Worm (Caenorhabditis elegans): Measurements from ENCODE around the gene F35H10.6.

The F35H10.6 gene

ce11 chrIV:8268024-8268423 is 31.7 kb upstream of the F35H10.6 start, which contains the start of the genes K07H8.5 and K07H8.8:
Gene K07H8.5 (plus strand): TSS chrIV:8268324.
Gene K07H8.8 (minus strand): TSS chrIV:8268412.
- no peak for TF ChIP-seq unc-120 (tag; optimal IDR thresholded peaks at IDR 0.05; ENCODE audit: poor library complexity, severe bottlenecking)
- TF ChIP-seq mab-5 (tag; optimal IDR thresholded peaks at IDR 0.05) = no peak
- TF ChIP-seq ceh-83 (GFP tag; optimal IDR thresholded peaks at IDR 0.05) = no peak
- no peak for TF ChIP-seq hlh-1 (tag; optimal IDR thresholded peaks at IDR 0.05)
- TF ChIP-seq ces-1 (GFP tag; optimal IDR thresholded peaks at IDR 0.05) = no peak
- no peak for TF ChIP-seq zip-8 (tag; optimal IDR thresholded peaks at IDR 0.05)
- no peak for TF ChIP-seq lin-32 (GFP tag; optimal IDR thresholded peaks at IDR 0.05)
- no peak for TF ChIP-seq tbx-8 (GFP tag; optimal IDR thresholded peaks at IDR 0.05)
- no peak for TF ChIP-seq mls-2 (tag; optimal IDR thresholded peaks at IDR 0.05)
- no peak for TF ChIP-seq blmp-1 (tag; optimal IDR thresholded peaks at IDR 0.05)
- TF ChIP-seq elt-1 (tag; optimal IDR thresholded peaks at IDR 0.05; ENCODE audit: borderline replicate concordance, insufficient read depth) = no peak
- no peak for TF ChIP-seq ceh-43 (GFP tag; optimal IDR thresholded peaks at IDR 0.05)
- no peak for TF ChIP-seq ham-2 (GFP tag; optimal IDR thresholded peaks at IDR 0.05)
- TF ChIP-seq unc-62 (GFP tag; optimal IDR thresholded peaks at IDR 0.05) = no peak
- no peak for TF ChIP-seq nhr-76 (tag; optimal IDR thresholded peaks at IDR 0.05)
- TF ChIP-seq flh-1 (GFP tag; optimal IDR thresholded peaks at IDR 0.05) = no peak
- no peak for TF ChIP-seq snpc-4 (tag; optimal IDR thresholded peaks at IDR 0.05)

DNA sequence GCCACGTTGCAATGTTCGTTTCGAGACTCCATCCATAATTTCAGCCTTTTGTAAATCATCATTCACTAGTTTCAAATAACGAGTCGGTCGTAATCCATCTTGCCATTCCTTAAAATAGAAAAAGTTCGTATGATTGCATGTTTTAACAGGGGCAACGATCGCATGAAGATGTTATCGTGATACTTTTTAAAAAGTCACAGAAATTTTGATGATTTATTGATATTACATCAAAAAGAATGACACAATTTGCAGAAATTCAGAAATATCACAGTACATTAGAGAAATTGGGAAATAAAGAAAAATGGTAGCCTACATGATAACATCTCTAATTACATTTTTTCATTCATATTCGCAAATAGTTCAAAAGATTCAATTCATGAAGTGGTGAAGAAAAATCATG is 26.4 kb upstream of the F35H10.6 start:
- no peak for TF ChIP-seq cnd-1 (tag; optimal IDR thresholded peaks at IDR 0.05)
- TF ChIP-seq mls-2 (tag; optimal IDR thresholded peaks at IDR 0.05) = no peak
- no peak for TF ChIP-seq nhr-2 (tag; optimal IDR thresholded peaks at IDR 0.05)
- no peak for TF ChIP-seq blmp-1 (tag; optimal IDR thresholded peaks at IDR 0.05)
- no peak for TF ChIP-seq sptf-1 (tag; optimal IDR thresholded peaks at IDR 0.05)
- no peak for TF ChIP-seq pha-4 (tag; optimal IDR thresholded peaks at IDR 0.05)
- no peak for TF ChIP-seq snpc-4 (tag; optimal IDR thresholded peaks at IDR 0.05)
- no peak for TF ChIP-seq drap-1 (GFP tag; optimal IDR thresholded peaks at IDR 0.05)
- no peak for TF ChIP-seq elt-3 (tag; optimal IDR thresholded peaks at IDR 0.05)

- no peak for TF ChIP-seq M03D4.4 (tag; optimal IDR thresholded peaks at IDR 0.05)
- no peak for TF ChIP-seq elt-3 (tag; optimal IDR thresholded peaks at IDR 0.05)
- TF ChIP-seq zip-8 (tag; optimal IDR thresholded peaks at IDR 0.05) = no peak
- no peak for TF ChIP-seq unc-62 (GFP tag; optimal IDR thresholded peaks at IDR 0.05)
- TF ChIP-seq hlh-1 (tag; optimal IDR thresholded peaks at IDR 0.05) = no peak
- no peak for TF ChIP-seq ham-2 (GFP tag; optimal IDR thresholded peaks at IDR 0.05)
- no peak for TF ChIP-seq sem-2 (GFP tag; optimal IDR thresholded peaks at IDR 0.05)
- no peak for TF ChIP-seq elt-1 (tag; optimal IDR thresholded peaks at IDR 0.05; ENCODE audit: borderline replicate concordance, insufficient read depth)
- TF ChIP-seq unc-120 (tag; optimal IDR thresholded peaks at IDR 0.05; ENCODE audit: poor library complexity, severe bottlenecking) = no peak
- no peak for TF ChIP-seq tbx-8 (GFP tag; optimal IDR thresholded peaks at IDR 0.05)
- TF ChIP-seq snpc-4 (tag; optimal IDR thresholded peaks at IDR 0.05) = no peak
- TF ChIP-seq bed-3 (GFP tag; optimal IDR thresholded peaks at IDR 0.05) = no peak
- TF ChIP-seq ceh-83 (GFP tag; optimal IDR thresholded peaks at IDR 0.05) = no peak
- no peak for TF ChIP-seq mls-2 (tag; optimal IDR thresholded peaks at IDR 0.05)
These were observed 24.5 kb upstream of the F35H10.6 start, which contains the start of gene K07H8.11 for ce11 chrIV:8275232-8275631. Gene K07H8.11 (minus strand): TSS chrIV:8275332.

DNA sequence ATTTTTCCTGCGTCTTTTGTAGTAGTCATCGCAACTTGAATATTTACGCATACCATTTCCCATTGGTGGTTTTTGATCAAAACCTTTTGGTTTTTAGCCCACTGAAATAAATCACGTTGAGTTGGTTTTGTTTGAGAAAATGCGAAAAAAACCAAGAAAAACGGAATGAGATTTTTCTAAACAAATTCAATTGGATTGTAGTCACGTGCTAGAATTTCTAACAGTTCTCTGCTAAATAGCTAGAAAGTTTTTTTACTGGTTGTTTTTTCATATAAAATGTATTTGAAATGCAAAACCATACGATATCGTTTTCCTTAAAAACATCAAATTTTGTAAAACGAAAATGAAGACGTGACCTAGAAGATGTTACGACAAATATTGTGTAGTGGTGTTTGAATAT is 23.1 kb upstream of the F35H10.6 start, which contains the start of gene K07H8.12:
K07H8.12 (minus strand) TSS at position 101 of the 400 bp plus-strand sequence.
- TF ChIP-seq nhr-76 (tag; optimal IDR thresholded peaks at IDR 0.05) (no peak), mls-2 (tag; optimal IDR thresholded peaks at IDR 0.05) (no peak), hlh-1 (tag; optimal IDR thresholded peaks at IDR 0.05) (no peak), lsy-2 (tag; optimal IDR thresholded peaks at IDR 0.05) (no peak), nhr-28 (tag; optimal IDR thresholded peaks at IDR 0.05) (no peak), ces-1 (GFP tag; optimal IDR thresholded peaks at IDR 0.05) (no peak), nhr-2 (tag; optimal IDR thresholded peaks at IDR 0.05) (no peak), ceh-39 (tag; optimal IDR thresholded peaks at IDR 0.05) (no peak), elt-1 (tag; optimal IDR thresholded peaks at IDR 0.05; ENCODE audit: borderline replicate concordance, insufficient read depth) (no peak), zip-8 (tag; optimal IDR thresholded peaks at IDR 0.05) (no peak), tbx-8 (GFP tag; optimal IDR thresholded peaks at IDR 0.05) (no peak), sem-2 (GFP tag; optimal IDR thresholded peaks at IDR 0.05) (no peak), ham-2 (GFP tag; optimal IDR thresholded peaks at IDR 0.05) (no peak), flh-1 (GFP tag; optimal IDR thresholded peaks at IDR 0.05) (no peak), mab-5 (tag; optimal IDR thresholded peaks at IDR 0.05) (no peak), elt-3 (tag; optimal IDR thresholded peaks at IDR 0.05) (no peak), unc-120 (tag; optimal IDR thresholded peaks at IDR 0.05; ENCODE audit: poor library complexity, severe bottlenecking) (no peak)

- TF ChIP-seq nhr-76 (tag; optimal IDR thresholded peaks at IDR 0.05) = no peak
- no peak for TF ChIP-seq ceh-43 (GFP tag; optimal IDR thresholded peaks at IDR 0.05)
- no peak for TF ChIP-seq blmp-1 (tag; optimal IDR thresholded peaks at IDR 0.05)
- no peak for TF ChIP-seq nhr-237 (tag; optimal IDR thresholded peaks at IDR 0.05)
- no peak for TF ChIP-seq ztf-11 (tag; optimal IDR thresholded peaks at IDR 0.05)
- TF ChIP-seq nhr-2 (tag; optimal IDR thresholded peaks at IDR 0.05) = no peak
- no peak for TF ChIP-seq tbx-8 (GFP tag; optimal IDR thresholded peaks at IDR 0.05)
- TF ChIP-seq mab-5 (tag; optimal IDR thresholded peaks at IDR 0.05) = no peak
- no peak for TF ChIP-seq nhr-12 (tag; optimal IDR thresholded peaks at IDR 0.05)
- no peak for TF ChIP-seq unc-120 (tag; optimal IDR thresholded peaks at IDR 0.05; ENCODE audit: poor library complexity, severe bottlenecking)
- TF ChIP-seq pha-4 (tag; optimal IDR thresholded peaks at IDR 0.05) = no peak
- no peak for TF ChIP-seq lin-13 (tag; optimal IDR thresholded peaks at IDR 0.05)
- no peak for TF ChIP-seq M03D4.4 (tag; optimal IDR thresholded peaks at IDR 0.05)
These were observed 16.5 kb upstream of the F35H10.6 start for ce11 chrIV:8283214-8283613.
